Worm (Caenorhabditis elegans) whole organism, early embryonic: ENCODE data around the gene F35G12.5.

Experiments
- B0310.2 ChIP-seq: sonication (generic microtip); optimal IDR thresholded peaks from 2 replicates; lab custom pipeline; 2016; ENCODE audit warnings: mild to moderate bottlenecking, missing genetic modification characterization, missing compliant biosample characterization
- F13C5.2 ChIP-seq: sonication (generic microtip); optimal IDR thresholded peaks from 2 replicates; lab custom pipeline; 2017; ENCODE audit warnings: mild to moderate bottlenecking, missing genetic modification characterization, inconsistent platforms, missing compliant biosample characterization
- aly-1 ChIP-seq: sonication (generic microtip); optimal IDR thresholded peaks from 2 replicates; lab custom pipeline; 2016; ENCODE audit warnings: missing genetic modification characterization, missing compliant biosample characterization
- ama-1 ChIP-seq: fragments of 150-350 bp; optimal IDR thresholded peaks from 2 replicates; lab custom pipeline; 2014
- ceh-13 ChIP-seq: fragments of 200-800 bp; sonication (Bioruptor generic); optimal IDR thresholded peaks from 2 replicates; lab custom pipeline; 2018; ENCODE audit warnings: mild to moderate bottlenecking, missing genetic modification characterization, missing compliant biosample characterization
- ceh-36 ChIP-seq: sonication (generic microtip); optimal IDR thresholded peaks from 2 replicates; lab custom pipeline; 2016; ENCODE audit warnings: missing genetic modification characterization, inconsistent platforms, missing compliant biosample characterization
- ets-7 ChIP-seq: sonication (generic microtip); optimal IDR thresholded peaks from 2 replicates; lab custom pipeline; 2016; ENCODE audit warnings: missing genotype, missing genetic modification characterization, missing compliant biosample characterization
- flt-1 ChIP-seq: fragments of 200-800 bp; sonication (Bioruptor generic); IDR thresholded peaks from 2 replicates; pipeline ENCODE4 v1.3.6; 2022; ENCODE audit warnings: missing genetic modification characterization, missing compliant biosample characterization
- hmbx-1 ChIP-seq: sonication (generic microtip); optimal IDR thresholded peaks from 2 replicates; lab custom pipeline; 2016; ENCODE audit warnings: mild to moderate bottlenecking, missing genetic modification characterization, missing compliant biosample characterization
- hmg-4 ChIP-seq: fragments of 200-800 bp; sonication (Bioruptor generic); optimal IDR thresholded peaks from 2 replicates; lab custom pipeline; 2018; ENCODE audit warnings: mild to moderate bottlenecking, missing genetic modification characterization, missing compliant biosample characterization
- hnd-1 ChIP-seq: sonication (generic microtip); optimal IDR thresholded peaks from 2 replicates; lab custom pipeline; 2016; ENCODE audit warnings: missing genetic modification characterization, missing compliant biosample characterization
- pes-1 ChIP-seq: fragments of 200-800 bp; sonication (Bioruptor generic); IDR thresholded peaks from 2 replicates; pipeline ENCODE4 v1.3.6; 2022; ENCODE audit warnings: missing genetic modification reagents, missing genetic modification characterization, missing compliant biosample characterization
- scrt-1 ChIP-seq: fragments of 200-800 bp; sonication (Bioruptor generic); IDR thresholded peaks from 2 replicates; pipeline ENCODE4 v1.3.6; 2022; ENCODE audit warnings: missing genetic modification characterization, missing compliant biosample characterization
- sea-1 ChIP-seq: fragments of 200-800 bp; sonication (Bioruptor generic); conservative IDR thresholded peaks from 2 replicates; pipeline ENCODE4 v1.3.6; 2022; ENCODE audit warnings: missing genetic modification characterization, missing compliant biosample characterization
- tbx-11 ChIP-seq: fragments of 200-800 bp; sonication (Bioruptor generic); IDR thresholded peaks from 2 replicates; pipeline ENCODE4 v1.3.6; 2022; ENCODE audit warnings: missing genetic modification characterization, missing compliant biosample characterization
- tbx-37 ChIP-seq: fragments of 200-800 bp; sonication (Bioruptor generic); conservative IDR thresholded peaks from 2 replicates; pipeline ENCODE4 v1.3.6; 2022; ENCODE audit warnings: missing genetic modification reagents, missing genetic modification characterization, missing compliant biosample characterization
- tra-4 ChIP-seq: sonication (generic microtip); optimal IDR thresholded peaks from 2 replicates; lab custom pipeline; 2017; ENCODE audit warnings: missing genetic modification characterization, missing compliant biosample characterization

Gene F35G12.5

ce11 chrIII:4584068-4584566 lies at the start of gene F35G12.5:
F35G12.5 (plus strand) TSS chrIII:4584118.
- TF ChIP-seq ets-7 (tag; lab: Kevin White, UChicago) (no peak), ama-1 (lab: Kevin White, UChicago) (no peak), tbx-11 (GFP tag; lab: Robert Waterston, UW) (no peak), F13C5.2 (tag; lab: Kevin White, UChicago) (no peak), tbx-37 (no peak), ceh-36 (tag; lab: Kevin White, UChicago) (no peak), hmbx-1 (tag; lab: Kevin White, UChicago) (no peak), hmg-4 (GFP tag; lab: Kevin White, UChicago) (no peak), scrt-1 (GFP tag; lab: Robert Waterston, UW) (no peak), B0310.2 (tag; lab: Kevin White, UChicago) (no peak), pes-1 (GFP tag; lab: Robert Waterston, UW) (no peak), sea-1 (GFP tag; lab: Robert Waterston, UW) (no peak), ceh-13 (GFP tag; lab: Kevin White, UChicago) (no peak), flt-1 (GFP tag; lab: Robert Waterston, UW) (no peak), tra-4 (tag; lab: Kevin White, UChicago) (no peak), aly-1 (tag; lab: Kevin White, UChicago) (no peak)

DNA sequence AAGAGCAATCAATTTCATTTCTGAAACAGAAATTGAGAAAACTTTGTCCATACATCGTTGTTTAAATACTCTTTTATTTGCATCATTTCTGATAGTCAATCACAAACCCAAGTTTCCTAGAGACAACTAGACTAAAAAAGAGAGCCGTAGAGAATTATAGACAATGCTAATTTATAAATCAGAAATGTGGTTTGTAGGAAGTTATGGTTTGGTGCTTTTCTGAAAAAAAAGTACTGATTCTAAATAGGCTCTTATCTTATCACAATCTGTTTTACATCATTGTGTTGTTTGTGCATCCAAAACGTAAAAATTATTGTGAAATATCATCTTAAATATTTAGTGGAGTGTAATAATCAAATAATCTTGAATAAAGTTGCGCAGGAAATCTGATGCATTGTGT lies 43.3 kb upstream of the F35G12.5 start, which contains the start of gene ugt-62:
ugt-62 (minus strand) TSS at position 20 of the 400 bp plus-strand sequence.
- TF ChIP-seq flt-1 (GFP tag; lab: Robert Waterston, UW) (no peak), scrt-1 (GFP tag; lab: Robert Waterston, UW) (no peak), hmbx-1 (tag; lab: Kevin White, UChicago) (no peak), ceh-36 (tag; lab: Kevin White, UChicago) (no peak), hnd-1 (no peak), B0310.2 (tag; lab: Kevin White, UChicago) (no peak), hmg-4 (GFP tag; lab: Kevin White, UChicago) (no peak)

DNA sequence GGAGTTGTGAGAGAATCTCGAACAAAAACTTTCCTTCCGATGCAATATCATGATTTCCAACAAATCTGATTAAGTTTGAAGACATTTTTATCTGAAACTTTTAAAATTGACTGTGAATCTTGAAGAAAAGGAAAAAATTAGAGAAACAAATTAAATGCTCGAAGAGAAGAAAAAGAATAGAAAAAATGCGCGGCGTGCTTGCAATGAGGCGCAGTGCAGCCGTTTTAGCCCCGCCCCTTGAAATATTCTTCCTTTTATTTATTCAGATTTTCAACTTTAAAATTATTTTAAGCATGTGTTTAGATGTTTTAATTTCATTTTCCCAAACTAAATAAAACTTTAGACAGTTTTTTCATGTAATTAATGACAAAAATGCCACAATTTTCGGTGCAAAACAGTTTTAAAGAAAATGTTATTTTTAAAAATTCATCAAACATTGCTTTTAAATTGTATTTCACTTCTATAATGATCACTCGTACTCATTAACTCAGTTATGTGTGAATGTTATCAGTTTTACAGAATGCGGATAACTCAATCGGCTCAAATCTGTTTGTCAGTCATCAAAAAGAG lies 41.5 kb upstream of the F35G12.5 start, which contains the start of the genes mrps-34 and cisd-3.1:
mrps-34 (minus strand) TSS at position 91 of the 570 bp plus-strand sequence.
cisd-3.1 (plus strand) TSS at position 520 of the 570 bp plus-strand sequence.
- TF ChIP-seq flt-1 (GFP tag; lab: Robert Waterston, UW): peak; percentile 30; the same call in 1 of the 2 replicates
- TF ChIP-seq F13C5.2 (tag; lab: Kevin White, UChicago): peak; percentile 38
- peak; percentile 18 for TF ChIP-seq hnd-1
- no peak for TF ChIP-seq ceh-13 (GFP tag; lab: Kevin White, UChicago)

ce11 chrIII:4544959-4545358 lies 39.0 kb upstream of the F35G12.5 start, which contains the start of gene M88.3:
M88.3 (minus strand) TSS chrIII:4545059.
- TF ChIP-seq tra-4 (tag; lab: Kevin White, UChicago) (no peak), hmbx-1 (tag; lab: Kevin White, UChicago) (no peak), ceh-36 (tag; lab: Kevin White, UChicago) (no peak), ceh-13 (GFP tag; lab: Kevin White, UChicago) (no peak), sea-1 (GFP tag; lab: Robert Waterston, UW) (no peak), pes-1 (GFP tag; lab: Robert Waterston, UW) (no peak)

DNA sequence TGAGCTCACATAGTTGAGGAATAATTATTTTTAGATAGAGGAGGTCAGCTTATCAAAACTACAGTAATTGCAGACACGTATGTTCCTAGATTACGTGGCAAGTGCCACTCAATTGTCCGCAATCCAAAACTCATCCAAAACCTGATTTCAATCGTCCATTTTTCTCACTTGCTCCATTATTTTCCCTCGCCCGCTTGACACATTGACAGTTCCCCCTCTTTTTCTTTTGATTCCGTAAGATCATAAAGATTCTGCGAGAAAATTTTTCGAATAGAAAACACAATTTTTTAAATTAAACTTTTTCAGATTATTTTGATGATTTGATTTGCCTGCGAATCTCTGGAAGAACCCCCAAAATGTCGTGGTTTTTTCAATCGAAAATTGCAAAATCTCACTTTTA lies 35.2 kb upstream of the F35G12.5 start, which contains the start of gene M88.4:
M88.4 (plus strand) TSS at position 301 of the 400 bp plus-strand sequence.
- TF ChIP-seq ama-1 (lab: Kevin White, UChicago) (no peak), hmbx-1 (tag; lab: Kevin White, UChicago) (no peak), ceh-36 (tag; lab: Kevin White, UChicago) (no peak), tbx-37 (no peak), sea-1 (GFP tag; lab: Robert Waterston, UW) (no peak), scrt-1 (GFP tag; lab: Robert Waterston, UW) (no peak), hnd-1 (no peak), hmg-4 (GFP tag; lab: Kevin White, UChicago) (no peak), tbx-11 (GFP tag; lab: Robert Waterston, UW) (no peak), aly-1 (tag; lab: Kevin White, UChicago) (no peak), flt-1 (GFP tag; lab: Robert Waterston, UW) (no peak), B0310.2 (tag; lab: Kevin White, UChicago) (no peak), tra-4 (tag; lab: Kevin White, UChicago) (no peak), F13C5.2 (tag; lab: Kevin White, UChicago) (no peak), ceh-13 (GFP tag; lab: Kevin White, UChicago) (no peak), ets-7 (tag; lab: Kevin White, UChicago) (no peak), pes-1 (GFP tag; lab: Robert Waterston, UW) (no peak)

DNA sequence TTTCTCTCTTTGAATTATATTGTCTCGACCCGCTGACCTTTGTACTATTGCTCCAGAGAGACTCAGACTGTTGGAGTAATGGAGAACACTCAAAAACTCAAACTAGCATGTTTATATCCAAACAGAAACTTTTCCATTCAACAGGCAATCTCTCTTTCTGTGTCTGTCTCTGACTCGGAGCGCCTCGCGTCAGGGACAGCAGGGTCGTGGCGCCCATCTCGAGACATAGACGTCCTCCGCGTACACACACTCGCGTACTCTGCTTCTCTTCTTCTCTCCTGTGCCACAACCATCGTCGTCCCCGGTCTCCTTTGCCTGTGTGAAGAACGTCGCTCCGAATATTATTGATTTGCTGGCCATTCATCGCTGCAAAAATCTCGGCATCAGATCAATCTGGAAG lies 32.0 kb upstream of the F35G12.5 start:
- TF ChIP-seq sea-1 (GFP tag; lab: Robert Waterston, UW) (no peak), F13C5.2 (tag; lab: Kevin White, UChicago) (no peak), hnd-1 (no peak), tbx-11 (GFP tag; lab: Robert Waterston, UW) (no peak), tra-4 (tag; lab: Kevin White, UChicago) (no peak), ceh-13 (GFP tag; lab: Kevin White, UChicago) (no peak), ceh-36 (tag; lab: Kevin White, UChicago) (no peak), ets-7 (tag; lab: Kevin White, UChicago) (no peak), tbx-37 (no peak), pes-1 (GFP tag; lab: Robert Waterston, UW) (no peak)

DNA sequence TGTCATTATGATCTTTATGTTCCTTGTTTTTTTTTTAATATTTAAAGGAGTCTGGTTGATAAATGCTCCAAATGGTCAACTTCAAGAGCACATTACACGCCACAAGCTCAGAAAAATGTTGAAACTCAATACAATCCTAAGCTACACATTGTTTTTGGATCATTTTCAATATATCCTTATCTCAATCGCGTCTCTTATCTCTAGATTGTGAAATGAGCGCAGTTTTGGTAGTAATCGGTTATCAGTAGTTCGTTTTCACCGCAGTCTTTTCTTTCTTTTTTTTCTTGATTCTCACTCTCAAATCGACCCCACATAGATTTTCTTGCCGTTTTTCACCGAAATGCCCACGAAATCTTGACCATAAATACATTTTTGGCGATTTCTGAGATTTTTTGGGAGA lies 31.0 kb upstream of the F35G12.5 start:
- TF ChIP-seq ets-7 (tag; lab: Kevin White, UChicago): no peak
- TF ChIP-seq ama-1 (lab: Kevin White, UChicago): no peak
- no peak for TF ChIP-seq scrt-1 (GFP tag; lab: Robert Waterston, UW)
